Worm (Caenorhabditis elegans) whole organism, young adult: ENCODE data around the gene ani-2.

Experiments used
- nfya-1 ChIP-seq: sonication (generic microtip); optimal IDR thresholded peaks from 2 replicates; lab custom pipeline; 2017; ENCODE audit warnings: antibody characterized with exemption, missing compliant biosample characterization, missing genetic modification characterization, borderline replicate concordance; ENCODE audit not compliant: insufficient read depth
- nhr-27 ChIP-seq: fragments of 200-800 bp; sonication (Bioruptor generic); optimal IDR thresholded peaks from 2 replicates; lab custom pipeline; 2018; ENCODE audit warnings: mild to moderate bottlenecking, missing genetic modification characterization, moderate library complexity, missing compliant biosample characterization
- snpc-4 ChIP-seq, 5 experiments: fragments of 150-350 bp in 1 of 5; sonication (generic microtip) in 4 of 5; optimal IDR thresholded peaks; 2 replicates each; lab custom pipeline; 2014 to 2018; ENCODE audit warnings: missing genetic modification characterization in 5 of 5, missing biosample characterization in 3 of 5, antibody characterized with exemption in 2 of 5, mild to moderate bottlenecking in 2 of 5, missing compliant biosample characterization in 2 of 5, missing genotype in 2 of 5, moderate library complexity in 2 of 5, missing genetic modification reagents in 1 of 5
- unc-130 ChIP-seq: sonication (generic microtip); optimal IDR thresholded peaks from 2 replicates; lab custom pipeline; 2016; ENCODE audit warnings: missing genetic modification reagents, missing genetic modification characterization, missing compliant biosample characterization
- zim-3 ChIP-seq: sonication (generic microtip); optimal IDR thresholded peaks from 2 replicates; lab custom pipeline; 2017; ENCODE audit warnings: mild to moderate bottlenecking, missing genetic modification characterization, moderate library complexity, missing compliant biosample characterization

ce11 chrII:6360822-6361221, 4.3 kb downstream of the ani-2 start, which contains the start of gene K10B2.4:
- peak; percentile 0 for TF ChIP-seq snpc-4 (GFP tag; optimal IDR thresholded peaks at IDR 0.05; lab: Kevin White, UChicago)
- TF ChIP-seq snpc-4 (tag; optimal IDR thresholded peaks at IDR 0.05; lab: Kevin White, UChicago): peak; percentile 22 to 42 (median 36)
- TF ChIP-seq unc-130 (GFP tag; lab: Kevin White, UChicago): no peak
- TF ChIP-seq nfya-1: no peak
- no peak for TF ChIP-seq zim-3 (tag; lab: Kevin White, UChicago)
- no peak for TF ChIP-seq nhr-27 (tag; lab: Kevin White, UChicago)
